Worm (Caenorhabditis elegans) whole organism, young adult: ENCODE results near the gene trap-3.

ENCODE experiments used
- B0019.2 ChIP-seq: fragments of 200-800 bp; sonication (Bioruptor generic); conservative IDR thresholded peaks from 2 replicates; pipeline ENCODE4 v1.3.6; 2022; ENCODE audit warnings: missing genetic modification reagents, missing genetic modification characterization, missing compliant biosample characterization
- B0035.1 ChIP-seq: sonication (generic microtip); optimal IDR thresholded peaks from 2 replicates; lab custom pipeline; 2016; ENCODE audit warnings: missing genetic modification characterization, mild to moderate bottlenecking, missing compliant biosample characterization, missing genotype, missing genetic modification reagents
- B0261.1 ChIP-seq: sonication (generic microtip); optimal IDR thresholded peaks from 2 replicates; lab custom pipeline; 2016; ENCODE audit warnings: mild to moderate bottlenecking, missing genetic modification characterization, moderate library complexity, missing compliant biosample characterization
- D2030.7 ChIP-seq: fragments of 200-800 bp; sonication (Bioruptor generic); IDR thresholded peaks from 2 replicates; pipeline ENCODE4 v1.3.6; 2022; ENCODE audit warnings: missing genetic modification reagents, missing genetic modification characterization, missing compliant biosample characterization
- F39B2.1 ChIP-seq: fragments of 200-800 bp; sonication (Bioruptor generic); IDR thresholded peaks from 2 replicates; pipeline ENCODE4 v1.3.6; 2022; ENCODE audit warnings: missing genetic modification reagents, missing genetic modification characterization, missing compliant biosample characterization
- F55B11.4 ChIP-seq: sonication (generic microtip); optimal IDR thresholded peaks from 2 replicates; lab custom pipeline; 2016; ENCODE audit warnings: missing compliant biosample characterization, missing genetic modification characterization, borderline replicate concordance; ENCODE audit not compliant: insufficient read depth
- Y67H2A.10 ChIP-seq: fragments of 200-800 bp; sonication (Bioruptor generic); conservative IDR thresholded peaks from 2 replicates; pipeline ENCODE4 v1.3.6; 2022; ENCODE audit warnings: missing genetic modification reagents, missing genetic modification characterization, missing compliant biosample characterization
- Y79H2A.3 ChIP-seq: fragments of 200-800 bp; sonication (Bioruptor generic); conservative IDR thresholded peaks from 2 replicates; pipeline ENCODE4 v1.3.6; 2022; ENCODE audit warnings: missing genetic modification reagents, missing genetic modification characterization, missing compliant biosample characterization
- Y95B8A.8 ChIP-seq: fragments of 200-800 bp; sonication (Bioruptor generic); IDR thresholded peaks from 2 replicates; pipeline ENCODE4 v1.3.6; 2022; ENCODE audit warnings: missing genetic modification reagents, missing genetic modification characterization, missing compliant biosample characterization
- atf-7 ChIP-seq: sonication (generic microtip); optimal IDR thresholded peaks from 2 replicates; lab custom pipeline; 2017; ENCODE audit warnings: mild to moderate bottlenecking, missing genetic modification characterization, missing compliant biosample characterization
- ccch-3 ChIP-seq: fragments of 200-800 bp; sonication (Bioruptor generic); optimal IDR thresholded peaks from 2 replicates; lab custom pipeline; 2018; ENCODE audit warnings: mild to moderate bottlenecking, missing genetic modification characterization, missing compliant biosample characterization
- dox-1 ChIP-seq: fragments of 200-800 bp; sonication (Bioruptor generic); IDR thresholded peaks from 2 replicates; pipeline ENCODE4 v1.3.6; 2022; ENCODE audit warnings: missing genetic modification reagents, missing genetic modification characterization, missing compliant biosample characterization
- egrh-3 ChIP-seq: fragments of 200-800 bp; sonication (Bioruptor generic); IDR thresholded peaks from 2 replicates; pipeline ENCODE4 v1.3.6; 2022; ENCODE audit warnings: missing genetic modification reagents, missing genetic modification characterization, missing compliant biosample characterization
- hlh-12 ChIP-seq: sonication (generic microtip); optimal IDR thresholded peaks from 2 replicates; lab custom pipeline; 2016; ENCODE audit warnings: missing genetic modification characterization, missing compliant biosample characterization
- hlh-26 ChIP-seq: fragments of 200-800 bp; sonication (Bioruptor generic); conservative IDR thresholded peaks from 2 replicates; pipeline ENCODE4 v1.3.6; 2022; ENCODE audit warnings: missing genetic modification reagents, missing genetic modification characterization, missing compliant biosample characterization
- hmg-20 ChIP-seq: fragments of 200-800 bp; sonication (Bioruptor generic); IDR thresholded peaks from 2 replicates; pipeline ENCODE4 v1.3.6; 2022; ENCODE audit warnings: missing genetic modification reagents, missing genetic modification characterization, missing compliant biosample characterization
- hsf-1 ChIP-seq: fragments of 200-800 bp; sonication (Bioruptor generic); IDR thresholded peaks from 2 replicates; pipeline ENCODE4 v1.3.6; 2022; ENCODE audit warnings: missing genetic modification reagents, missing genetic modification characterization, missing compliant biosample characterization
- let-526 ChIP-seq: fragments of 200-800 bp; sonication (Bioruptor generic); IDR thresholded peaks from 2 replicates; pipeline ENCODE4 v1.3.6; 2022; ENCODE audit warnings: missing genetic modification reagents, missing genetic modification characterization, missing compliant biosample characterization
- let-607 ChIP-seq, 2 experiments: fragments of 200-800 bp in 1 of 2; sonication (Bioruptor generic) in 1 of 2; sonication (generic microtip) in 1 of 2; optimal IDR thresholded peaks; 2 replicates each; lab custom pipeline; 2016 to 2018; ENCODE audit warnings: mild to moderate bottlenecking in 2 of 2, missing compliant biosample characterization in 2 of 2, missing genetic modification characterization in 2 of 2, moderate library complexity in 2 of 2, missing genotype in 1 of 2
- lin-26 ChIP-seq: fragments of 200-800 bp; sonication (Bioruptor generic); IDR thresholded peaks from 2 replicates; pipeline ENCODE4 v1.3.6; 2022; ENCODE audit warnings: missing genetic modification reagents, missing genetic modification characterization, missing compliant biosample characterization
- lin-35 ChIP-seq, 3 experiments: fragments of 150-350 bp in 2 of 3; sonication (generic microtip) in 1 of 3; optimal IDR thresholded peaks; 2 replicates each; lab custom pipeline; 2014 to 2018; ENCODE audit warnings: missing biosample characterization in 3 of 3, missing genetic modification characterization in 3 of 3, missing genetic modification reagents in 3 of 3
- lin-54 ChIP-seq: fragments of 200-800 bp; sonication (Bioruptor generic); optimal IDR thresholded peaks from 2 replicates; lab custom pipeline; 2018; ENCODE audit warnings: mild to moderate bottlenecking, missing genetic modification characterization, missing compliant biosample characterization
- lir-1 ChIP-seq: fragments of 200-800 bp; sonication (Bioruptor generic); conservative IDR thresholded peaks from 2 replicates; pipeline ENCODE4 v1.3.6; 2022; ENCODE audit warnings: missing genetic modification reagents, missing genetic modification characterization, missing compliant biosample characterization
- lsl-1 ChIP-seq: fragments of 200-800 bp; sonication (Bioruptor generic); optimal IDR thresholded peaks from 2 replicates; lab custom pipeline; 2018; ENCODE audit warnings: mild to moderate bottlenecking, missing genetic modification characterization, moderate library complexity, missing compliant biosample characterization
- madf-6 ChIP-seq: fragments of 200-800 bp; sonication (Bioruptor generic); IDR thresholded peaks from 2 replicates; pipeline ENCODE4 v1.3.6; 2022; ENCODE audit warnings: missing genetic modification reagents, missing genetic modification characterization, missing compliant biosample characterization
- mcd-1 ChIP-seq: fragments of 200-800 bp; sonication (Bioruptor generic); IDR thresholded peaks from 2 replicates; pipeline ENCODE4 v1.3.6; 2022; ENCODE audit warnings: missing genetic modification reagents, missing genetic modification characterization, missing compliant biosample characterization
- mxl-1 ChIP-seq: sonication (generic microtip); optimal IDR thresholded peaks from 2 replicates; lab custom pipeline; 2016; ENCODE audit warnings: missing genetic modification characterization, missing compliant biosample characterization
- nfya-1 ChIP-seq: sonication (generic microtip); optimal IDR thresholded peaks from 2 replicates; lab custom pipeline; 2017; ENCODE audit warnings: antibody characterized with exemption, missing compliant biosample characterization, missing genetic modification characterization, borderline replicate concordance; ENCODE audit not compliant: insufficient read depth
- nhr-120 ChIP-seq: fragments of 200-800 bp; sonication (Bioruptor generic); IDR thresholded peaks from 2 replicates; pipeline ENCODE4 v1.3.6; 2022; ENCODE audit warnings: missing genetic modification characterization, missing compliant biosample characterization
- nhr-179 ChIP-seq: sonication (generic microtip); optimal IDR thresholded peaks from 2 replicates; lab custom pipeline; 2016; ENCODE audit warnings: mild to moderate bottlenecking, missing genetic modification characterization, missing compliant biosample characterization
- nhr-27 ChIP-seq: fragments of 200-800 bp; sonication (Bioruptor generic); optimal IDR thresholded peaks from 2 replicates; lab custom pipeline; 2018; ENCODE audit warnings: mild to moderate bottlenecking, missing genetic modification characterization, moderate library complexity, missing compliant biosample characterization
- pbrm-1 ChIP-seq: fragments of 200-800 bp; sonication (Bioruptor generic); IDR thresholded peaks from 2 replicates; pipeline ENCODE4 v1.3.6; 2022; ENCODE audit warnings: missing genetic modification reagents, missing genetic modification characterization, missing compliant biosample characterization
- repo-1 ChIP-seq: sonication (generic microtip); optimal IDR thresholded peaks from 2 replicates; lab custom pipeline; 2017; ENCODE audit warnings: mild to moderate bottlenecking, missing genetic modification characterization, missing compliant biosample characterization
- sdz-38 ChIP-seq: sonication (generic microtip); optimal IDR thresholded peaks from 2 replicates; lab custom pipeline; 2016; ENCODE audit warnings: missing genotype, missing genetic modification characterization, missing compliant biosample characterization
- snpc-1.3 ChIP-seq: sonication (generic microtip); optimal IDR thresholded peaks from 2 replicates; lab custom pipeline; 2017; ENCODE audit warnings: missing genetic modification characterization, mild to moderate bottlenecking, missing compliant biosample characterization, antibody characterized with exemption, moderate library complexity, missing genotype, missing genetic modification reagents; ENCODE audit not compliant: insufficient read depth
- snpc-3.4 ChIP-seq: sonication (generic microtip); optimal IDR thresholded peaks from 2 replicates; lab custom pipeline; 2017; ENCODE audit warnings: missing genetic modification characterization, mild to moderate bottlenecking, missing compliant biosample characterization, antibody characterized with exemption, moderate library complexity, missing genotype, missing genetic modification reagents
- snpc-4 ChIP-seq, 5 experiments: fragments of 150-350 bp in 1 of 5; sonication (generic microtip) in 4 of 5; optimal IDR thresholded peaks; 2 replicates each; lab custom pipeline; 2014 to 2018; ENCODE audit warnings: missing genetic modification characterization in 5 of 5, missing biosample characterization in 3 of 5, antibody characterized with exemption in 2 of 5, mild to moderate bottlenecking in 2 of 5, missing compliant biosample characterization in 2 of 5, missing genotype in 2 of 5, moderate library complexity in 2 of 5, missing genetic modification reagents in 1 of 5
- tbp1 ChIP-seq: fragments of 200-800 bp; sonication (Bioruptor generic); optimal IDR thresholded peaks from 2 replicates; lab custom pipeline; 2018; ENCODE audit warnings: mild to moderate bottlenecking, missing genetic modification characterization, missing compliant biosample characterization
- unc-130 ChIP-seq: sonication (generic microtip); optimal IDR thresholded peaks from 2 replicates; lab custom pipeline; 2016; ENCODE audit warnings: missing genetic modification reagents, missing genetic modification characterization, missing compliant biosample characterization
- unc-62 ChIP-seq: fragments of 150-350 bp; optimal IDR thresholded peaks from 2 replicates; lab custom pipeline; 2014; ENCODE audit warnings: missing biosample characterization, missing genetic modification reagents, missing genetic modification characterization
- zfh-2 ChIP-seq: fragments of 200-800 bp; sonication (Bioruptor generic); conservative IDR thresholded peaks from 2 replicates; pipeline ENCODE4 v1.3.6; 2022; ENCODE audit warnings: missing genetic modification reagents, missing genetic modification characterization, missing compliant biosample characterization
- zim-3 ChIP-seq: sonication (generic microtip); optimal IDR thresholded peaks from 2 replicates; lab custom pipeline; 2017; ENCODE audit warnings: mild to moderate bottlenecking, missing genetic modification characterization, moderate library complexity, missing compliant biosample characterization
- ztf-22 ChIP-seq: fragments of 200-800 bp; sonication (Bioruptor generic); optimal IDR thresholded peaks from 2 replicates; lab custom pipeline; 2018; ENCODE audit warnings: mild to moderate bottlenecking, missing genetic modification characterization, moderate library complexity, missing compliant biosample characterization
- ztf-3 ChIP-seq: fragments of 200-800 bp; sonication (Bioruptor generic); optimal IDR thresholded peaks from 2 replicates; lab custom pipeline; 2018; ENCODE audit warnings: mild to moderate bottlenecking, missing genetic modification characterization, missing compliant biosample characterization
- ztf-6 ChIP-seq: fragments of 200-800 bp; sonication (Bioruptor generic); IDR thresholded peaks from 2 replicates; pipeline ENCODE4 v1.3.6; 2022; ENCODE audit warnings: missing genetic modification reagents, missing genetic modification characterization, missing compliant biosample characterization

The trap-3 gene

DNA sequence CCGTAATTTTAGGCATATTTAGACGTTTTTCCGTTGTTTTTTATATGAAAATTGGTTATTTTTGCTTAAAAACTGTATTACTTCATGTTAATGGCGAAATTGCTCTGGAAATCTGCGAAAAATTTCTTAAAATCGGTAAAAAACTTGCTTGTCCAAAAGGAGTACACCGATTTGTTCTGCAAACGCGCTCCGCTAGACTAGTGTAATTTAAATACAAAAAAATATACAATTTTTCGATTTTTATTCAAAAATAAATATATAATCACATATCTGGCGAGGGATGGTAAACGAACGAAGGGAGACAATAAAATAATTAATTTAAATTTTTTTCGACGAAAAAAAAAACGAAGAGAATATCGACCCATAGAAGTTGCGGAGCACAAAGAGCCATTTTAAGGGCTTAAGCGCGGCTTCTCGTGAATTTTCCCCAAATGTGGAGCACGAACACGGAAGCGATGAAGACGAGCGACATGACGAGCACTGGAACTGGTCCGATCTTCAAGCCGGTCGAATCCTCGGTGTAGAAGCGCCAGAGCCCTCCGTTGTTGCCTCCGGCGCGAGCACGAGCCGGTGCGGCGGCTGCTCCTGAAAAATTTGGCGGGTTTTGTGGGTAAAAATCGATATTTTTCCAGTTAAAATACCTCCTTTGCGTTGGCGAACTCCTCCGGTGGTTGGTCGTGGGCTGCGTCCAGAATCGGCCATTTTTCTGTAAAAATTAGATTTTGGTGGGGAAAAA lies 1.1 kb upstream of the trap-3 start, which contains the start of gene sec-61.B (continued):
- peak; percentile 46 for TF ChIP-seq lin-54 (GFP tag; lab: Kevin White, UChicago)
- peak in 1 of 2 experiments; percentile 82 for TF ChIP-seq let-607 (tag; optimal IDR thresholded peaks at IDR 0.05; lab: Kevin White, UChicago)
- TF ChIP-seq pbrm-1 (GFP tag; lab: Robert Waterston, UW): 0 out of 2 replicates have a peak, but pooled peaks have one; percentile 33
- TF ChIP-seq zim-3 (tag; lab: Kevin White, UChicago): no peak
- peak; percentile 62; the same call in 1 of the 2 replicates for TF ChIP-seq lin-26
- TF ChIP-seq nhr-27 (tag; lab: Kevin White, UChicago): no peak
- TF ChIP-seq Y95B8A.8 (GFP tag; lab: Robert Waterston, UW): peak; percentile 44; the same call in 1 of the 2 replicates
- peak; percentile 48; the same call in 1 of the 2 replicates for TF ChIP-seq egrh-3 (GFP tag; lab: Robert Waterston, UW)
- TF ChIP-seq ztf-6 (GFP tag; lab: Robert Waterston, UW): no peak
- peak; percentile 63 for TF ChIP-seq snpc-3.4
- no peak for TF ChIP-seq snpc-1.3 (tag; lab: Kevin White, UChicago)
- TF ChIP-seq nhr-179 (tag; lab: Kevin White, UChicago): no peak
- no peak for TF ChIP-seq F55B11.4 (tag; lab: Kevin White, UChicago)
- TF ChIP-seq snpc-4 (GFP tag; optimal IDR thresholded peaks at IDR 0.05; lab: Kevin White, UChicago): no peak
- peak in 1 of 4 experiments; percentile 6 for TF ChIP-seq snpc-4 (tag; optimal IDR thresholded peaks at IDR 0.05; lab: Kevin White, UChicago)
- no peak for TF ChIP-seq nfya-1
- no peak for TF ChIP-seq Y79H2A.3
- peak; percentile 66 for TF ChIP-seq mcd-1 (GFP tag; lab: Robert Waterston, UW)
- peak; percentile 31 for TF ChIP-seq atf-7 (tag; lab: Kevin White, UChicago)
- no peak for TF ChIP-seq B0261.1
- 0 out of 2 replicates have a peak, but pooled peaks have one; percentile 38 for TF ChIP-seq zfh-2
- TF ChIP-seq lir-1 (GFP tag; lab: Robert Waterston, UW): no peak
- no peak for TF ChIP-seq hlh-26 (GFP tag; lab: Robert Waterston, UW)
- peak; percentile 39 for TF ChIP-seq repo-1 (tag; lab: Kevin White, UChicago)
- TF ChIP-seq Y67H2A.10 (GFP tag; lab: Robert Waterston, UW): no peak
- no peak for TF ChIP-seq ccch-3 (GFP tag; lab: Kevin White, UChicago)
- peak; percentile 56 for TF ChIP-seq madf-6 (GFP tag; lab: Robert Waterston, UW)
- TF ChIP-seq sdz-38 (tag; lab: Kevin White, UChicago): no peak
- TF ChIP-seq hsf-1 (GFP tag; lab: Robert Waterston, UW): no peak; the same call in 1 of the 2 replicates
- TF ChIP-seq B0019.2: no peak
- no peak for TF ChIP-seq unc-62 (GFP tag; lab: Kevin White, UChicago)
- TF ChIP-seq hmg-20 (GFP tag; lab: Robert Waterston, UW): no peak
- peak; percentile 53 for TF ChIP-seq unc-130
- TF ChIP-seq D2030.7 (GFP tag; lab: Robert Waterston, UW): peak; percentile 56; the same call in 1 of the 2 replicates
- no peak for TF ChIP-seq dox-1 (GFP tag; lab: Robert Waterston, UW)
- TF ChIP-seq F39B2.1 (GFP tag; lab: Robert Waterston, UW): no peak
- no peak for TF ChIP-seq ztf-3
- TF ChIP-seq lin-35 (GFP tag; optimal IDR thresholded peaks at IDR 0.05; lab: Kevin White, UChicago): peak in 1 of 3 experiments; percentile 22
- peak; percentile 32 for TF ChIP-seq tbp1
- no peak for TF ChIP-seq ztf-22 (GFP tag; lab: Kevin White, UChicago)
- peak; percentile 7 for TF ChIP-seq B0035.1 (tag; lab: Kevin White, UChicago)
- no peak for TF ChIP-seq nhr-120 (GFP tag; lab: Robert Waterston, UW)
- TF ChIP-seq lsl-1 (GFP tag; lab: Kevin White, UChicago): peak; percentile 31
- no peak for TF ChIP-seq hlh-12 (tag; lab: Kevin White, UChicago)
- no peak for TF ChIP-seq mxl-1
- no peak for TF ChIP-seq let-526 (GFP tag; lab: Robert Waterston, UW)
